Worm (Caenorhabditis elegans) whole organism, young adult: Measurements from ENCODE around the gene T16H12.2.

Experiments
- F22D6.2 ChIP-seq: sonication (generic microtip); optimal IDR thresholded peaks from 2 replicates; lab custom pipeline; 2016; ENCODE audit warnings: mild to moderate bottlenecking, missing genetic modification characterization, missing compliant biosample characterization
- F33H1.4 ChIP-seq: fragments of 200-800 bp; sonication (Bioruptor generic); IDR thresholded peaks from 2 replicates; pipeline ENCODE4 v1.3.6; 2022; ENCODE audit warnings: missing genetic modification reagents, missing genetic modification characterization, missing compliant biosample characterization
- Y67H2A.10 ChIP-seq: fragments of 200-800 bp; sonication (Bioruptor generic); conservative IDR thresholded peaks from 2 replicates; pipeline ENCODE4 v1.3.6; 2022; ENCODE audit warnings: missing genetic modification reagents, missing genetic modification characterization, missing compliant biosample characterization
- ama-1 ChIP-seq, 3 experiments: fragments of 150-350 bp in 1 of 3; sonication (generic microtip) in 2 of 3; optimal IDR thresholded peaks; 2 replicates each; lab custom pipeline; 2014 to 2018; ENCODE audit warnings: missing biosample characterization in 2 of 3, missing genetic modification characterization in 2 of 3, missing genetic modification reagents in 2 of 3
- athp-1 ChIP-seq: sonication (generic microtip); optimal IDR thresholded peaks from 2 replicates; lab custom pipeline; 2017; ENCODE audit warnings: mild to moderate bottlenecking, missing genetic modification characterization, missing compliant biosample characterization
- bed-1 ChIP-seq: fragments of 200-800 bp; sonication (Bioruptor generic); IDR thresholded peaks from 2 replicates; pipeline ENCODE4 v1.3.6; 2022; ENCODE audit warnings: missing genetic modification reagents, missing genetic modification characterization, missing compliant biosample characterization
- dox-1 ChIP-seq: fragments of 200-800 bp; sonication (Bioruptor generic); IDR thresholded peaks from 2 replicates; pipeline ENCODE4 v1.3.6; 2022; ENCODE audit warnings: missing genetic modification reagents, missing genetic modification characterization, missing compliant biosample characterization
- efl-1 ChIP-seq: fragments of 150-350 bp; optimal IDR thresholded peaks from 2 replicates; lab custom pipeline; 2014; ENCODE audit warnings: missing biosample characterization, missing genetic modification reagents, missing genetic modification characterization
- madf-3 ChIP-seq: fragments of 200-800 bp; sonication (Bioruptor generic); IDR thresholded peaks from 2 replicates; pipeline ENCODE4 v1.3.6; 2022; ENCODE audit warnings: missing genetic modification reagents, missing genetic modification characterization, missing compliant biosample characterization
- rec-8 ChIP-seq, 2 experiments: sonication (generic microtip); optimal IDR thresholded peaks; 2 replicates each; lab custom pipeline; 2016; ENCODE audit warnings: mild to moderate bottlenecking in 2 of 2, missing genetic modification characterization in 2 of 2, missing genetic modification reagents in 2 of 2, missing genotype in 2 of 2, missing biosample characterization in 1 of 2, missing compliant biosample characterization in 1 of 2, moderate library complexity in 1 of 2
- sea-2 ChIP-seq: fragments of 200-800 bp; sonication (Bioruptor generic); IDR thresholded peaks from 2 replicates; pipeline ENCODE4 v1.3.6; 2022; ENCODE audit warnings: missing genetic modification characterization, missing compliant biosample characterization
- snpc-1.3 ChIP-seq: sonication (generic microtip); optimal IDR thresholded peaks from 2 replicates; lab custom pipeline; 2017; ENCODE audit warnings: missing genetic modification characterization, mild to moderate bottlenecking, missing compliant biosample characterization, antibody characterized with exemption, moderate library complexity, missing genotype, missing genetic modification reagents; ENCODE audit not compliant: insufficient read depth
- ztf-6 ChIP-seq: fragments of 200-800 bp; sonication (Bioruptor generic); IDR thresholded peaks from 2 replicates; pipeline ENCODE4 v1.3.6; 2022; ENCODE audit warnings: missing genetic modification reagents, missing genetic modification characterization, missing compliant biosample characterization

ce11 chrIII:10056033-10056432 lies 30.1 kb upstream of the T16H12.2 start, which contains the start of gene T16G12.10:
- no peak for TF ChIP-seq F22D6.2
- TF ChIP-seq sea-2 (GFP tag; lab: Robert Waterston, UW): no peak
- TF ChIP-seq efl-1 (GFP tag; lab: Kevin White, UChicago): no peak
- no peak for TF ChIP-seq snpc-1.3
- no peak for TF ChIP-seq F33H1.4
- no peak for TF ChIP-seq madf-3
- TF ChIP-seq Y67H2A.10: no peak
- no peak for TF ChIP-seq bed-1 (GFP tag; lab: Robert Waterston, UW)
- no peak for TF ChIP-seq rec-8 (tag; optimal IDR thresholded peaks at IDR 0.05; lab: Kevin White, UChicago)
- no peak for TF ChIP-seq ama-1 (optimal IDR thresholded peaks at IDR 0.05; lab: Kevin White, UChicago)
- no peak for TF ChIP-seq ama-1 (GFP tag; optimal IDR thresholded peaks at IDR 0.05; lab: Kevin White, UChicago)
- TF ChIP-seq ztf-6 (GFP tag; lab: Robert Waterston, UW): no peak
- TF ChIP-seq dox-1: no peak
- TF ChIP-seq athp-1 (tag; lab: Kevin White, UChicago): no peak
